Fruit fly (Drosophila melanogaster) whole organism, wandering third instar larva: ENCODE results near the gene Arp10.

Source experiments
- Abd-B ChIP-seq: fragments of >200 bp; optimal IDR thresholded peaks from 2 replicates; lab custom pipeline; 2017; ENCODE audit warnings: missing biosample characterization, missing genetic modification characterization
- CG32264 ChIP-seq: fragments of 200-800 bp; sonication (Bioruptor generic); optimal IDR thresholded peaks from 2 replicates; lab custom pipeline; 2016; ENCODE audit warnings: missing biosample characterization, missing genetic modification characterization
- CG9705 ChIP-seq: fragments of 200-800 bp; sonication (Bioruptor generic); optimal IDR thresholded peaks from 2 replicates; lab custom pipeline; 2018; ENCODE audit warnings: missing biosample characterization, mild to moderate bottlenecking, missing genetic modification characterization
- CrebA ChIP-seq: fragments of 200-800 bp; sonication (Bioruptor generic); optimal IDR thresholded peaks from 2 replicates; lab custom pipeline; 2016; ENCODE audit warnings: missing biosample characterization, mild to moderate bottlenecking, missing genetic modification characterization, borderline replicate concordance
- Dfd ChIP-seq: fragments of >200 bp; optimal IDR thresholded peaks from 2 replicates; lab custom pipeline; 2017; ENCODE audit warnings: missing biosample characterization, missing genetic modification characterization
- Dif ChIP-seq: fragments of 200-275, 200-300 bp; sonication (Bioruptor generic); optimal IDR thresholded peaks from 2 replicates; lab custom pipeline; 2018; ENCODE audit warnings: missing biosample characterization, missing genetic modification characterization; ENCODE audit not compliant: partially characterized antibody
- GATAd ChIP-seq: sonication (Bioruptor generic); optimal IDR thresholded peaks from 2 replicates; lab custom pipeline; 2016; ENCODE audit warnings: missing biosample characterization, missing genetic modification characterization
- HLH106 ChIP-seq: fragments of 200-800 bp; optimal IDR thresholded peaks from 3 replicates; lab custom pipeline; 2019; ENCODE audit warnings: missing biosample characterization, mild to moderate bottlenecking, missing genetic modification characterization, moderate library complexity
- Hnf4 ChIP-seq: fragments of 200-800 bp; sonication (Bioruptor generic); optimal IDR thresholded peaks from 2 replicates; lab custom pipeline; 2016; ENCODE audit warnings: missing biosample characterization, mild to moderate bottlenecking, missing genetic modification characterization
- Hr78 ChIP-seq: fragments of >200 bp; optimal IDR thresholded peaks from 2 replicates; lab custom pipeline; 2017; ENCODE audit warnings: missing biosample characterization, missing genetic modification characterization
- Hr83 ChIP-seq: fragments of 200-300 bp; sonication (Bioruptor generic); optimal IDR thresholded peaks from 2 replicates; lab custom pipeline; 2016; ENCODE audit warnings: missing biosample characterization, mild to moderate bottlenecking, missing genetic modification characterization, moderate library complexity; ENCODE audit not compliant: poor library complexity, severe bottlenecking
- Jra ChIP-seq: sonication (Bioruptor generic); optimal IDR thresholded peaks from 2 replicates; lab custom pipeline; 2016; ENCODE audit warnings: missing biosample characterization, missing genetic modification characterization
- Mio ChIP-seq: sonication (Bioruptor generic); optimal IDR thresholded peaks from 2 replicates; lab custom pipeline; 2016; ENCODE audit warnings: missing biosample characterization, missing genetic modification characterization
- Myc ChIP-seq: fragments of >200 bp; optimal IDR thresholded peaks from 2 replicates; lab custom pipeline; 2017
- N ChIP-seq: fragments of >200 bp; optimal IDR thresholded peaks from 2 replicates; lab custom pipeline; 2018; ENCODE audit warnings: missing biosample characterization, missing external identifiers, missing genetic modification characterization
- OdsH ChIP-seq: fragments of 200-800 bp; sonication (Bioruptor generic); optimal IDR thresholded peaks from 2 replicates; lab custom pipeline; 2016; ENCODE audit warnings: missing biosample characterization, mild to moderate bottlenecking, missing genetic modification characterization
- Rel ChIP-seq, 2 experiments: fragments of 200-800 bp; sonication (Bioruptor generic) in 1 of 2; optimal IDR thresholded peaks; 2 replicates in 1 of 2; 3 replicates in 1 of 2; lab custom pipeline; 2016 to 2019; ENCODE audit warnings: mild to moderate bottlenecking in 2 of 2, missing biosample characterization in 2 of 2, missing genetic modification characterization in 2 of 2, moderate library complexity in 1 of 2
- Sp1 ChIP-seq: fragments of 200-800 bp; sonication (Bioruptor generic); optimal IDR thresholded peaks from 3 replicates; lab custom pipeline; 2019; ENCODE audit warnings: missing biosample characterization, mild to moderate bottlenecking, missing genetic modification characterization, moderate library complexity
- Vsx2 ChIP-seq: fragments of 200-300, 225-300 bp; sonication (Bioruptor generic); optimal IDR thresholded peaks from 2 replicates; lab custom pipeline; 2018; ENCODE audit warnings: missing biosample characterization, missing genetic modification characterization; ENCODE audit not compliant: partially characterized antibody
- br ChIP-seq: fragments of 200-800 bp; sonication (Bioruptor generic); optimal IDR thresholded peaks from 2 replicates; lab custom pipeline; 2016; ENCODE audit warnings: missing biosample characterization, missing genetic modification characterization
- brk ChIP-seq: fragments of 200-800 bp; sonication (Bioruptor generic); optimal IDR thresholded peaks from 2 replicates; lab custom pipeline; 2016; ENCODE audit warnings: missing biosample characterization, mild to moderate bottlenecking, missing genetic modification characterization
- dl ChIP-seq, 2 experiments: fragments of 175-275, 200-275 bp in 1 of 2; fragments of 200-275 bp in 1 of 2; sonication (Bioruptor generic); optimal IDR thresholded peaks; lab custom pipeline; 2018; ENCODE audit warnings: mild to moderate bottlenecking in 2 of 2, missing biosample characterization in 2 of 2, missing genetic modification characterization in 2 of 2, moderate library complexity in 2 of 2; ENCODE audit not compliant: partially characterized antibody in 2 of 2, insufficient read depth in 1 of 2
- dmrt93B ChIP-seq: fragments of 200-800 bp; sonication (Bioruptor generic); optimal IDR thresholded peaks from 2 replicates; lab custom pipeline; 2018; ENCODE audit warnings: missing biosample characterization, mild to moderate bottlenecking, missing genetic modification characterization
- dsf ChIP-seq: sonication (Bioruptor generic); optimal IDR thresholded peaks from 2 replicates; lab custom pipeline; 2016; ENCODE audit warnings: missing biosample characterization, missing genetic modification characterization, borderline replicate concordance
- ey ChIP-seq: fragments of 200-800 bp; sonication (Bioruptor generic); optimal IDR thresholded peaks from 2 replicates; lab custom pipeline; 2016; ENCODE audit warnings: missing biosample characterization, missing genetic modification characterization
- foxo ChIP-seq, 2 experiments: fragments of 200-800 bp; sonication (Bioruptor generic); optimal IDR thresholded peaks; 2 replicates in 1 of 2; 3 replicates in 1 of 2; lab custom pipeline; 2016 to 2017; ENCODE audit warnings: missing biosample characterization in 2 of 2, missing genetic modification characterization in 2 of 2
- fru ChIP-seq: fragments of 200-800 bp; sonication (Bioruptor generic); optimal IDR thresholded peaks from 3 replicates; lab custom pipeline; 2016; ENCODE audit warnings: missing biosample characterization, mild to moderate bottlenecking, missing genetic modification characterization
- h ChIP-seq: fragments of 200-800 bp; sonication (Bioruptor generic); optimal IDR thresholded peaks from 3 replicates; lab custom pipeline; 2016; ENCODE audit warnings: missing biosample characterization, mild to moderate bottlenecking, missing genetic modification characterization
- jim ChIP-seq: fragments of 175-275, 200-325 bp; sonication (Bioruptor generic); optimal IDR thresholded peaks from 2 replicates; lab custom pipeline; 2016; ENCODE audit warnings: missing biosample characterization, mild to moderate bottlenecking, missing genetic modification characterization
- lola ChIP-seq: fragments of >200 bp; optimal IDR thresholded peaks from 2 replicates; lab custom pipeline; 2017; ENCODE audit warnings: missing biosample characterization, missing genetic modification characterization
- pan ChIP-seq: fragments of >200 bp; optimal IDR thresholded peaks from 2 replicates; lab custom pipeline; 2017
- psq ChIP-seq: fragments of 200-800 bp; sonication (Bioruptor generic); optimal IDR thresholded peaks from 3 replicates; lab custom pipeline; 2017; ENCODE audit warnings: missing biosample characterization, mild to moderate bottlenecking, missing genetic modification characterization, moderate library complexity
- rgr ChIP-seq: fragments of 200-800 bp; sonication (Bioruptor generic); optimal IDR thresholded peaks from 3 replicates; lab custom pipeline; 2016; ENCODE audit warnings: missing biosample characterization, mild to moderate bottlenecking, missing genetic modification characterization
- sage ChIP-seq: fragments of 200-800 bp; sonication (Bioruptor generic); optimal IDR thresholded peaks from 2 replicates; lab custom pipeline; 2016; ENCODE audit warnings: missing biosample characterization, mild to moderate bottlenecking, missing genetic modification characterization
- sv ChIP-seq: fragments of 200-800 bp; sonication (Bioruptor generic); optimal IDR thresholded peaks from 3 replicates; lab custom pipeline; 2016; ENCODE audit warnings: missing biosample characterization, missing genetic modification characterization
- tai ChIP-seq: sonication (Bioruptor generic); optimal IDR thresholded peaks from 2 replicates; lab custom pipeline; 2016; ENCODE audit warnings: missing biosample characterization, missing genetic modification characterization
- usp ChIP-seq: fragments of >200 bp; optimal IDR thresholded peaks from 2 replicates; lab custom pipeline; 2017; ENCODE audit warnings: missing biosample characterization, missing genetic modification characterization
- woc ChIP-seq: sonication (Bioruptor generic); optimal IDR thresholded peaks from 2 replicates; lab custom pipeline; 2016; ENCODE audit warnings: missing biosample characterization, mild to moderate bottlenecking, missing genetic modification characterization

Gene Arp10

DNA sequence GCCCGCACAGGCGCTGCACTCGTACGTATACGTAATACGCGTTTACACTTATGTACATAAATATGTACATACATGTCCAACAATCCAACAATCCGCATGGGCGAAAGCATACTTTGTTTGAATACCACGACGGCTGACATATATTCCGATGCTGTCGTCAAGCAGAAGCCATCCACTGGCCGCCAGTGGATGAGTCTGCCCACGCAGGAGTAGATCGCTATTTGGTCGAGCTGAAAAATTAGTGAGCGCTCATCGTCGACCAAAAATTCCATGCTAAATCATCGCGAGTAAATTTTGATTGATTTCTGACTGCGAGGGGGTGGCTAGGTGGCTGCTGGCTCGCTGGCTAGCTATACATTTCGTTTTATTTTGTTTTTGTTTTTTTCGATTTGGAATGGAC is 43.5 kb downstream of the Arp10 start:
- no peak for TF ChIP-seq N (GFP tag; lab: Kevin White, UChicago)
- no peak for TF ChIP-seq dl (GFP tag; optimal IDR thresholded peaks at IDR 0.05; lab: Kevin White, UChicago; ENCODE audit: insufficient read depth in 1 of 2, partially characterized antibody in 2 of 2)
- TF ChIP-seq Myc (lab: Kevin White, UChicago) = no peak
- no peak for TF ChIP-seq woc (GFP tag; lab: Kevin White, UChicago)
- TF ChIP-seq dsf (GFP tag; lab: Kevin White, UChicago) = no peak
- TF ChIP-seq Vsx2 (GFP tag; lab: Kevin White, UChicago) = no peak
- TF ChIP-seq tai (GFP tag; lab: Kevin White, UChicago) = no peak
- TF ChIP-seq Jra (GFP tag; lab: Kevin White, UChicago) = no peak
- TF ChIP-seq, all 38 proteins: peak for 0

DNA sequence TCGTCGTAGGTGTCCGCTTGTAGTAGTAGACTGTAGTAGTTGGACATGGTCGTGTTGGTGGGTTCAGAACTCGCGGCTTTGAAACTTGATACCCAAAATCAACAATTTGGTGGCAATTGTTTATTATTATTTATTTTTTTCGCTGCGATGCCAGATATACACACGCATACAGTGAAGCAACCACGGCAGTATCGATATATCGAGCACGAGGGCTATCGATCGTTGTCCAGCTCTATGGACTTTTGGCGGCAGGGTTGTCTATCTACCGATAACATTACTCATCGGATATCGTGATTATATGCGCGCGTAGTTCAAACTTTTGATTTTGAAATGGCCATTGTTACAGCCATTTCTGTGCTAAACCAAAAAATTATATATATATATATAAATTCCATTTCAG is 44.3 kb downstream of the Arp10 start, which contains the start of gene CG14220:
CG14220 (minus strand) TSS at position 208 of the 400 bp plus-strand sequence.
- TF ChIP-seq Jra (GFP tag; lab: Kevin White, UChicago) (no peak), Dif (GFP tag; lab: Kevin White, UChicago) (peak; percentile 8), usp (GFP tag; lab: Kevin White, UChicago) (no peak), rgr (GFP tag; lab: Kevin White, UChicago) (no peak), sage (no peak), Mio (no peak), Hr83 (GFP tag; lab: Kevin White, UChicago) (peak; percentile 67), CG9705 (GFP tag; lab: Kevin White, UChicago) (no peak), fru (GFP tag; lab: Kevin White, UChicago) (no peak), dmrt93B (GFP tag; lab: Kevin White, UChicago) (no peak), h (GFP tag; lab: Kevin White, UChicago) (peak; percentile 22), Hr78 (GFP tag; lab: Kevin White, UChicago) (no peak), HLH106 (tag; lab: Kevin White, UChicago) (peak; percentile 6), sv (GFP tag; lab: Kevin White, UChicago) (no peak), CG32264 (no peak), lola (GFP tag; lab: Kevin White, UChicago) (no peak), tai (GFP tag; lab: Kevin White, UChicago) (no peak), brk (GFP tag; lab: Kevin White, UChicago) (no peak), N (GFP tag; lab: Kevin White, UChicago) (no peak), dsf (GFP tag; lab: Kevin White, UChicago) (no peak), GATAd (GFP tag; lab: Kevin White, UChicago) (no peak), OdsH (GFP tag; lab: Kevin White, UChicago) (no peak), Rel (GFP tag; optimal IDR thresholded peaks at IDR 0.05; lab: Kevin White, UChicago) (no peak), Rel (tag; optimal IDR thresholded peaks at IDR 0.05; lab: Kevin White, UChicago) (peak; percentile 46), Myc (lab: Kevin White, UChicago) (no peak), foxo (GFP tag; optimal IDR thresholded peaks at IDR 0.05; lab: Kevin White, UChicago) (no peak), dl (GFP tag; optimal IDR thresholded peaks at IDR 0.05; lab: Kevin White, UChicago; ENCODE audit: insufficient read depth in 1 of 2, partially characterized antibody in 2 of 2) (no peak), woc (GFP tag; lab: Kevin White, UChicago) (no peak), pan (lab: Kevin White, UChicago) (no peak), Vsx2 (GFP tag; lab: Kevin White, UChicago) (no peak), psq (no peak), br (GFP tag; lab: Kevin White, UChicago) (no peak), Dfd (GFP tag; lab: Kevin White, UChicago) (no peak), ey (GFP tag; lab: Kevin White, UChicago) (no peak), CrebA (no peak), jim (GFP tag; lab: Kevin White, UChicago) (no peak), Sp1 (peak; percentile 15), Hnf4 (GFP tag; lab: Kevin White, UChicago) (peak; percentile 22), Abd-B (no peak)
